Fruit fly (Drosophila melanogaster): ENCODE data around the gene CG9498.

- no peak for TF ChIP-seq toe (GFP tag; optimal IDR thresholded peaks at IDR 0.05)
- no peak for TF ChIP-seq bab1 (GFP tag; optimal IDR thresholded peaks at IDR 0.05)
- TF ChIP-seq CG33017 (tag; optimal IDR thresholded peaks at IDR 0.05) = no peak
- TF ChIP-seq CG7101 (tag; optimal IDR thresholded peaks at IDR 0.05) = no peak
- no peak for TF ChIP-seq cic (GFP tag; optimal IDR thresholded peaks at IDR 0.05)
- TF ChIP-seq tj (GFP tag; optimal IDR thresholded peaks at IDR 0.05) = no peak
- TF ChIP-seq CG12768 (GFP tag; optimal IDR thresholded peaks at IDR 0.05) = no peak
- no peak for TF ChIP-seq pad (GFP tag; optimal IDR thresholded peaks at IDR 0.05)
- TF ChIP-seq kay (GFP tag; ENCODE audit: borderline replicate concordance) = no peak
- TF ChIP-seq CG14711 (tag; optimal IDR thresholded peaks at IDR 0.05) = no peak
- TF ChIP-seq CG11617 (GFP tag; optimal IDR thresholded peaks at IDR 0.05) = no peak
- no peak for TF ChIP-seq Mnt (GFP tag; optimal IDR thresholded peaks at IDR 0.05)
- TF ChIP-seq Hr96 (GFP tag; optimal IDR thresholded peaks at IDR 0.05) = no peak
- no peak for TF ChIP-seq Clk (GFP tag; optimal IDR thresholded peaks at IDR 0.05)
Observed at dm6 chr2L:6372088-6372487, 21.3 kb upstream of the CG9498 start, which contains the start of gene slam.

All from whole organism, adult.